ENCODE assay signal across 1 fruit fly cellular context in genomic region chr3L:21060189-21061070, dm6.
TF ChIP-seq lines count a peak whose summit lies in the region.

No protein-coding gene starts in this region.

TF ChIP-seq in whole organism, embryonic, 481 proteins besides CTCF, POLR2A, EP300 and RAD21 (continued from another document and continues in another):
- TF ChIP-seq nerfin-2 (GFP tag; IDR thresholded peaks at IDR 0.05; lab: Robert Waterston, UW; ENCODE audit: partially characterized antibody) = no peak
- peak; percentile 27 for TF ChIP-seq CG2678 (tag; optimal IDR thresholded peaks at IDR 0.05; lab: Kevin White, UChicago)
- no peak for TF ChIP-seq Stat92E (GFP tag; optimal IDR thresholded peaks at IDR 0.05; lab: Kevin White, UChicago)
- TF ChIP-seq bab2 (GFP tag; optimal IDR thresholded peaks at IDR 0.05; lab: Kevin White, UChicago) = no peak
- peak; percentile 54; the same call in 1 of the 2 replicates for TF ChIP-seq aop (GFP tag; IDR thresholded peaks at IDR 0.05; lab: Robert Waterston, UW)
- TF ChIP-seq sug (tag; optimal IDR thresholded peaks at IDR 0.05; lab: Kevin White, UChicago) = no peak
- TF ChIP-seq NC2α (GFP tag; optimal IDR thresholded peaks at IDR 0.05; lab: Kevin White, UChicago) = no peak
- 0 out of 2 replicates have a peak, but pooled peaks have one; percentile 13 for TF ChIP-seq CG16779 (GFP tag; IDR thresholded peaks at IDR 0.05; lab: Robert Waterston, UW)
- TF ChIP-seq row (GFP tag; IDR thresholded peaks at IDR 0.05; lab: Robert Waterston, UW) = 0 out of 3 replicates have a peak, but pooled peaks have one; percentile 17
- TF ChIP-seq CG16815 (GFP tag; optimal IDR thresholded peaks at IDR 0.05; lab: Kevin White, UChicago) = no peak
- TF ChIP-seq CG31441 (GFP tag; IDR thresholded peaks at IDR 0.05; lab: Robert Waterston, UW) = peak; percentile 53
- TF ChIP-seq ac (GFP tag; optimal IDR thresholded peaks at IDR 0.05; lab: Kevin White, UChicago) = no peak
- no peak for TF ChIP-seq Med (GFP tag; lab: Kevin White, UChicago)
- no peak for TF ChIP-seq ap (GFP tag; IDR thresholded peaks at IDR 0.05; lab: Robert Waterston, UW)
- no peak for TF ChIP-seq CG10462 (GFP tag; optimal IDR thresholded peaks at IDR 0.05; lab: Kevin White, UChicago)
- no peak; the same call in 1 of the 2 replicates for TF ChIP-seq CG9932 (GFP tag; IDR thresholded peaks at IDR 0.05; lab: Robert Waterston, UW)
- no peak for TF ChIP-seq CG17612 (GFP tag; IDR thresholded peaks at IDR 0.05; lab: Robert Waterston, UW)
- no peak for TF ChIP-seq CG5180 (GFP tag; optimal IDR thresholded peaks at IDR 0.05; lab: Kevin White, UChicago)
- TF ChIP-seq CG34376 (GFP tag; optimal IDR thresholded peaks at IDR 0.05; lab: Kevin White, UChicago) = no peak
- TF ChIP-seq CG7556 (GFP tag; optimal IDR thresholded peaks at IDR 0.05; lab: Kevin White, UChicago) = peak; percentile 25
- TF ChIP-seq crol (GFP tag; IDR thresholded peaks at IDR 0.05; lab: Robert Waterston, UW) = peak; percentile 67
- peak; percentile 22 for TF ChIP-seq CG8388 (GFP tag; optimal IDR thresholded peaks at IDR 0.05; lab: Kevin White, UChicago)
- TF ChIP-seq Ets97D (GFP tag; optimal IDR thresholded peaks at IDR 0.05; lab: Kevin White, UChicago) = no peak
- TF ChIP-seq pita (GFP tag; optimal IDR thresholded peaks at IDR 0.05; lab: Kevin White, UChicago) = no peak
- TF ChIP-seq maf-S (GFP tag; optimal IDR thresholded peaks at IDR 0.05; lab: Kevin White, UChicago) = no peak
- no peak for TF ChIP-seq CG15073 (GFP tag; optimal IDR thresholded peaks at IDR 0.05; lab: Kevin White, UChicago)
- no peak for TF ChIP-seq CG32532 (GFP tag; IDR thresholded peaks at IDR 0.05; lab: Robert Waterston, UW)
- TF ChIP-seq gro (GFP tag; optimal IDR thresholded peaks at IDR 0.05; lab: Kevin White, UChicago) = no peak
- TF ChIP-seq salm (tag; optimal IDR thresholded peaks at IDR 0.05; lab: Kevin White, UChicago) = no peak
- no peak for TF ChIP-seq Bteb2 (GFP tag; optimal IDR thresholded peaks at IDR 0.05; lab: Kevin White, UChicago)
- no peak for TF ChIP-seq NC2β (GFP tag; optimal IDR thresholded peaks at IDR 0.05; lab: Kevin White, UChicago)
- no peak for TF ChIP-seq CG31224 (GFP tag; IDR thresholded peaks at IDR 0.05; lab: Robert Waterston, UW)
- TF ChIP-seq gce (GFP tag; IDR thresholded peaks at IDR 0.05; lab: Robert Waterston, UW) = no peak
- TF ChIP-seq CG15514 (GFP tag; optimal IDR thresholded peaks at IDR 0.05; lab: Kevin White, UChicago) = no peak
- no peak for TF ChIP-seq Poxn (GFP tag; IDR thresholded peaks at IDR 0.05; lab: Robert Waterston, UW)
- TF ChIP-seq sens-2 (GFP tag; IDR thresholded peaks at IDR 0.05; lab: Robert Waterston, UW) = no peak
- no peak for TF ChIP-seq CG9727 (GFP tag; optimal IDR thresholded peaks at IDR 0.05; lab: Kevin White, UChicago)
- TF ChIP-seq CG17568 (GFP tag; optimal IDR thresholded peaks at IDR 0.05; lab: Kevin White, UChicago) = no peak
- no peak for TF ChIP-seq bigmax (GFP tag; optimal IDR thresholded peaks at IDR 0.05; lab: Kevin White, UChicago)
- no peak for TF ChIP-seq gcm2 (GFP tag; optimal IDR thresholded peaks at IDR 0.05; lab: Kevin White, UChicago)
- no peak for TF ChIP-seq ERR (GFP tag; optimal IDR thresholded peaks at IDR 0.05; lab: Kevin White, UChicago)
- TF ChIP-seq Dip3 (GFP tag; optimal IDR thresholded peaks at IDR 0.05; lab: Kevin White, UChicago) = no peak
- no peak for TF ChIP-seq CG10274 (GFP tag; optimal IDR thresholded peaks at IDR 0.05; lab: Kevin White, UChicago)
- TF ChIP-seq lola (GFP tag; optimal IDR thresholded peaks at IDR 0.05; lab: Kevin White, UChicago) = peak in 1 of 3 experiments; percentile 20
- no peak for TF ChIP-seq CG7786 (GFP tag; optimal IDR thresholded peaks at IDR 0.05; lab: Kevin White, UChicago)
- TF ChIP-seq CG2202 (tag; optimal IDR thresholded peaks at IDR 0.05; lab: Kevin White, UChicago) = peak; percentile 0
- TF ChIP-seq CG13296 (GFP tag; optimal IDR thresholded peaks at IDR 0.05; lab: Kevin White, UChicago) = no peak
- TF ChIP-seq CG16813 (GFP tag; IDR thresholded peaks at IDR 0.05; lab: Robert Waterston, UW; ENCODE audit: partially characterized antibody) = no peak
- no peak for TF ChIP-seq Antp (GFP tag; optimal IDR thresholded peaks at IDR 0.05; lab: Kevin White, UChicago)
- TF ChIP-seq CG14014 (GFP tag; IDR thresholded peaks at IDR 0.05; lab: Robert Waterston, UW) = 0 out of 2 replicates have a peak, but pooled peaks have one; percentile 17
- TF ChIP-seq B-H1 (GFP tag; IDR thresholded peaks at IDR 0.05; lab: Robert Waterston, UW) = no peak; the same call in 2 of the 3 replicates
- TF ChIP-seq tx (GFP tag; optimal IDR thresholded peaks at IDR 0.05; lab: Kevin White, UChicago) = no peak
- no peak for TF ChIP-seq Mrtf (GFP tag; IDR thresholded peaks at IDR 0.05; lab: Robert Waterston, UW)
- TF ChIP-seq klu (GFP tag; IDR thresholded peaks at IDR 0.05; lab: Robert Waterston, UW) = no peak
- TF ChIP-seq kah (GFP tag; optimal IDR thresholded peaks at IDR 0.05; lab: Kevin White, UChicago) = no peak
- TF ChIP-seq Optix (GFP tag; IDR thresholded peaks at IDR 0.05; lab: Robert Waterston, UW) = no peak
- TF ChIP-seq CG43689 (GFP tag; IDR thresholded peaks at IDR 0.05; lab: Robert Waterston, UW) = no peak
- no peak for TF ChIP-seq mam (GFP tag; optimal IDR thresholded peaks at IDR 0.05; lab: Kevin White, UChicago)
- no peak for TF ChIP-seq CG17829 (tag; optimal IDR thresholded peaks at IDR 0.05; lab: Kevin White, UChicago)
- no peak for TF ChIP-seq dm (GFP tag; optimal IDR thresholded peaks at IDR 0.05; lab: Kevin White, UChicago)
- no peak for TF ChIP-seq CG14441 (GFP tag; IDR thresholded peaks at IDR 0.05; lab: Robert Waterston, UW)
- no peak for TF ChIP-seq hbn (GFP tag; IDR thresholded peaks at IDR 0.05; lab: Robert Waterston, UW; ENCODE audit: partially characterized antibody)
- peak; percentile 5 for TF ChIP-seq CG1603 (tag; optimal IDR thresholded peaks at IDR 0.05; lab: Kevin White, UChicago)
- TF ChIP-seq vnd (GFP tag; IDR thresholded peaks at IDR 0.05; lab: Robert Waterston, UW; ENCODE audit: partially characterized antibody) = no peak
- no peak for TF ChIP-seq tgo (GFP tag; IDR thresholded peaks at IDR 0.05; lab: Robert Waterston, UW)
- TF ChIP-seq run (tag; optimal IDR thresholded peaks at IDR 0.05; lab: Kevin White, UChicago) = no peak
- TF ChIP-seq Abd-B (GFP tag; optimal IDR thresholded peaks at IDR 0.05; lab: Kevin White, UChicago) = no peak
- no peak for TF ChIP-seq disco-r (GFP tag; optimal IDR thresholded peaks at IDR 0.05; lab: Kevin White, UChicago)
- no peak for TF ChIP-seq jumu (GFP tag; optimal IDR thresholded peaks at IDR 0.05; lab: Kevin White, UChicago)
- TF ChIP-seq CG7839 (tag; optimal IDR thresholded peaks at IDR 0.05; lab: Kevin White, UChicago) = peak; percentile 19
- no peak for TF ChIP-seq CG3163 (GFP tag; optimal IDR thresholded peaks at IDR 0.05; lab: Kevin White, UChicago)
- TF ChIP-seq CG9609 (GFP tag; optimal IDR thresholded peaks at IDR 0.05; lab: Kevin White, UChicago) = no peak
- TF ChIP-seq pum (GFP tag; optimal IDR thresholded peaks at IDR 0.05; lab: Kevin White, UChicago) = no peak
- peak; percentile 39 for TF ChIP-seq Oli (tag; optimal IDR thresholded peaks at IDR 0.05; lab: Kevin White, UChicago)
- no peak for TF ChIP-seq pho (GFP tag; optimal IDR thresholded peaks at IDR 0.05; lab: Kevin White, UChicago)
- peak; percentile 46 for TF ChIP-seq Blimp-1 (GFP tag; optimal IDR thresholded peaks at IDR 0.05; lab: Kevin White, UChicago)
- TF ChIP-seq phol (tag; optimal IDR thresholded peaks at IDR 0.05; lab: Kevin White, UChicago) = peak; percentile 55
- no peak for TF ChIP-seq onecut (GFP tag; IDR thresholded peaks at IDR 0.05; lab: Robert Waterston, UW)
- TF ChIP-seq CG1529 (GFP tag; optimal IDR thresholded peaks at IDR 0.05; lab: Kevin White, UChicago) = no peak
- no peak for TF ChIP-seq rib (GFP tag; IDR thresholded peaks at IDR 0.05; lab: Robert Waterston, UW)
- TF ChIP-seq CG10267 (tag; optimal IDR thresholded peaks at IDR 0.05; lab: Kevin White, UChicago) = peak; percentile 15
- TF ChIP-seq CG9437 (GFP tag; optimal IDR thresholded peaks at IDR 0.05; lab: Kevin White, UChicago) = no peak
- TF ChIP-seq hkb (optimal IDR thresholded peaks at IDR 0.05; lab: Kevin White, UChicago) = no peak
- TF ChIP-seq hkb (GFP tag; IDR thresholded peaks at IDR 0.05; lab: Robert Waterston, UW) = peak; percentile 38; the same call in 1 of the 2 replicates
- TF ChIP-seq CG11085 (GFP tag; IDR thresholded peaks at IDR 0.05; lab: Robert Waterston, UW) = no peak
- peak; percentile 57 for TF ChIP-seq CG11504 (tag; optimal IDR thresholded peaks at IDR 0.05; lab: Kevin White, UChicago)
- TF ChIP-seq Dek (tag; optimal IDR thresholded peaks at IDR 0.05; lab: Kevin White, UChicago) = no peak
- no peak for TF ChIP-seq CG7928 (GFP tag; optimal IDR thresholded peaks at IDR 0.05; lab: Kevin White, UChicago)
- TF ChIP-seq jing (GFP tag; optimal IDR thresholded peaks at IDR 0.05; lab: Kevin White, UChicago) = no peak
- no peak for TF ChIP-seq CG2116 (GFP tag; optimal IDR thresholded peaks at IDR 0.05; lab: Kevin White, UChicago)
- TF ChIP-seq pzg (GFP tag; optimal IDR thresholded peaks at IDR 0.05; lab: Kevin White, UChicago) = no peak
- no peak for TF ChIP-seq Camta (GFP tag; optimal IDR thresholded peaks at IDR 0.05; lab: Kevin White, UChicago)
- no peak for TF ChIP-seq NK7.1 (GFP tag; optimal IDR thresholded peaks at IDR 0.05; lab: Kevin White, UChicago)
- TF ChIP-seq knrl (GFP tag; IDR thresholded peaks at IDR 0.05; lab: Robert Waterston, UW; ENCODE audit: partially characterized antibody) = no peak
- TF ChIP-seq danr (GFP tag; IDR thresholded peaks at IDR 0.05; lab: Robert Waterston, UW) = no peak
- peak; percentile 42 for TF ChIP-seq Asciz (GFP tag; optimal IDR thresholded peaks at IDR 0.05; lab: Kevin White, UChicago)
- TF ChIP-seq ftz-f1 (GFP tag; optimal IDR thresholded peaks at IDR 0.05; lab: Kevin White, UChicago) = no peak
- no peak for TF ChIP-seq fd3F (GFP tag; optimal IDR thresholded peaks at IDR 0.05; lab: Kevin White, UChicago)
- TF ChIP-seq fru (optimal IDR thresholded peaks at IDR 0.05; lab: Kevin White, UChicago) = no peak
- TF ChIP-seq sima (GFP tag; optimal IDR thresholded peaks at IDR 0.05; lab: Kevin White, UChicago) = no peak
- TF ChIP-seq gfzf (GFP tag; optimal IDR thresholded peaks at IDR 0.05; lab: Kevin White, UChicago) = no peak
- no peak for TF ChIP-seq CG10543 (GFP tag; optimal IDR thresholded peaks at IDR 0.05; lab: Kevin White, UChicago)
- no peak for TF ChIP-seq CG10147 (GFP tag; optimal IDR thresholded peaks at IDR 0.05; lab: Kevin White, UChicago)
- TF ChIP-seq Sox102F (GFP tag; optimal IDR thresholded peaks at IDR 0.05; lab: Kevin White, UChicago) = peak; percentile 55
- peak; percentile 16 for TF ChIP-seq unpg (GFP tag; optimal IDR thresholded peaks at IDR 0.05; lab: Kevin White, UChicago)
- TF ChIP-seq CG17359 (tag; optimal IDR thresholded peaks at IDR 0.05; lab: Kevin White, UChicago) = peak; percentile 29
- TF ChIP-seq pan (optimal IDR thresholded peaks at IDR 0.05; lab: Kevin White, UChicago) = no peak
- TF ChIP-seq pan (GFP tag; optimal IDR thresholded peaks at IDR 0.05 in 1 of 2, IDR thresholded peaks at IDR 0.05 in 1 of 2) = peak in 1 of 2 experiments; percentile 42
- TF ChIP-seq tna (GFP tag; IDR thresholded peaks at IDR 0.05; lab: Robert Waterston, UW; ENCODE audit: partially characterized antibody) = no peak
- TF ChIP-seq CG30403 (GFP tag; optimal IDR thresholded peaks at IDR 0.05; lab: Kevin White, UChicago) = peak; percentile 23
- no peak for TF ChIP-seq CG4404 (GFP tag; IDR thresholded peaks at IDR 0.05; lab: Robert Waterston, UW)
- no peak for TF ChIP-seq Awh (GFP tag; IDR thresholded peaks at IDR 0.05; lab: Robert Waterston, UW)
- no peak for TF ChIP-seq stwl (tag; optimal IDR thresholded peaks at IDR 0.05; lab: Kevin White, UChicago)
- TF ChIP-seq MBD-R2 (GFP tag; IDR thresholded peaks at IDR 0.05; lab: Robert Waterston, UW) = no peak
- peak; percentile 41 for TF ChIP-seq CG10979 (tag; optimal IDR thresholded peaks at IDR 0.05; lab: Kevin White, UChicago)
- TF ChIP-seq CG8924 (tag; optimal IDR thresholded peaks at IDR 0.05; lab: Kevin White, UChicago) = peak; percentile 24
- TF ChIP-seq CG11695 (GFP tag; IDR thresholded peaks at IDR 0.05; lab: Robert Waterston, UW) = 0 out of 3 replicates have a peak, but pooled peaks have one; percentile 7
- TF ChIP-seq PHDP (tag; optimal IDR thresholded peaks at IDR 0.05; lab: Kevin White, UChicago) = no peak
- peak; percentile 11 for TF ChIP-seq CG13424 (tag; optimal IDR thresholded peaks at IDR 0.05; lab: Kevin White, UChicago)
- TF ChIP-seq prd (optimal IDR thresholded peaks at IDR 0.05; lab: Kevin White, UChicago) = no peak
- TF ChIP-seq prd (GFP tag; IDR thresholded peaks at IDR 0.05; lab: Robert Waterston, UW) = 0 out of 3 replicates have a peak, but pooled peaks have one; percentile 27
- TF ChIP-seq CG34224 (GFP tag; IDR thresholded peaks at IDR 0.05; lab: Robert Waterston, UW; ENCODE audit: partially characterized antibody) = no peak
- TF ChIP-seq CkIIα-i1 (GFP tag; IDR thresholded peaks at IDR 0.05; lab: Robert Waterston, UW) = no peak
- TF ChIP-seq Drgx (GFP tag; IDR thresholded peaks at IDR 0.05; lab: Robert Waterston, UW) = no peak
- no peak for TF ChIP-seq Dip2 (GFP tag; IDR thresholded peaks at IDR 0.05; lab: Robert Waterston, UW)
- no peak for TF ChIP-seq zfh1 (GFP tag; IDR thresholded peaks at IDR 0.05; lab: Robert Waterston, UW)
- TF ChIP-seq Spps (tag; optimal IDR thresholded peaks at IDR 0.05; lab: Kevin White, UChicago) = no peak
- TF ChIP-seq slou (GFP tag; optimal IDR thresholded peaks at IDR 0.05; lab: Kevin White, UChicago) = no peak
- TF ChIP-seq Eip74EF (GFP tag; optimal IDR thresholded peaks at IDR 0.05; lab: Kevin White, UChicago) = peak in 1 of 2 experiments; percentile 71
- TF ChIP-seq Ssrp (tag; optimal IDR thresholded peaks at IDR 0.05; lab: Kevin White, UChicago) = peak; percentile 12
- TF ChIP-seq dimm (GFP tag; IDR thresholded peaks at IDR 0.05; lab: Robert Waterston, UW) = no peak
- no peak for TF ChIP-seq Hmx (GFP tag; optimal IDR thresholded peaks at IDR 0.05; lab: Kevin White, UChicago)
- TF ChIP-seq CG18262 (tag; optimal IDR thresholded peaks at IDR 0.05; lab: Kevin White, UChicago) = peak; percentile 61
- TF ChIP-seq GATAe (GFP tag; conservative IDR thresholded peaks at IDR 0.05; lab: Robert Waterston, UW) = no peak
- TF ChIP-seq Dref (GFP tag; IDR thresholded peaks at IDR 0.05; lab: Robert Waterston, UW) = no peak
- TF ChIP-seq wek (GFP tag; optimal IDR thresholded peaks at IDR 0.05; lab: Kevin White, UChicago) = no peak
- TF ChIP-seq CG2120 (GFP tag; optimal IDR thresholded peaks at IDR 0.05; lab: Kevin White, UChicago) = peak; percentile 17
